Worm (Caenorhabditis elegans) whole organism, young adult: ENCODE measurements around the gene best-19.

Source experiments
- C06A6.2 ChIP-seq: fragments of 200-800 bp; sonication (Bioruptor generic); conservative IDR thresholded peaks from 2 replicates; pipeline ENCODE4 v1.3.6; 2022; ENCODE audit warnings: missing genetic modification characterization, missing compliant biosample characterization
- egrh-3 ChIP-seq: fragments of 200-800 bp; sonication (Bioruptor generic); IDR thresholded peaks from 2 replicates; pipeline ENCODE4 v1.3.6; 2022; ENCODE audit warnings: missing genetic modification reagents, missing genetic modification characterization, missing compliant biosample characterization
- pha-4 ChIP-seq: fragments of 150-350 bp; sonication (generic microtip); optimal IDR thresholded peaks from 2 replicates; lab custom pipeline; 2014; ENCODE audit warnings: missing biosample characterization, missing genetic modification reagents, missing genetic modification characterization
- sptf-2 ChIP-seq: fragments of 200-800 bp; sonication (Bioruptor generic); optimal IDR thresholded peaks from 2 replicates; lab custom pipeline; 2018; ENCODE audit warnings: mild to moderate bottlenecking, missing genetic modification characterization, missing compliant biosample characterization
- unc-62 ChIP-seq: fragments of 150-350 bp; optimal IDR thresholded peaks from 2 replicates; lab custom pipeline; 2014; ENCODE audit warnings: missing biosample characterization, missing genetic modification reagents, missing genetic modification characterization
- zim-3 ChIP-seq: sonication (generic microtip); optimal IDR thresholded peaks from 2 replicates; lab custom pipeline; 2017; ENCODE audit warnings: mild to moderate bottlenecking, missing genetic modification characterization, moderate library complexity, missing compliant biosample characterization

ce11 chrIV:291851-292367 is 8.5 kb downstream of the best-19 start:
- TF ChIP-seq sptf-2 (GFP tag; lab: Kevin White, UChicago) (no peak), pha-4 (peak; percentile 18), zim-3 (tag; lab: Kevin White, UChicago) (no peak), C06A6.2 (no peak; the same call in 1 of the 2 replicates), unc-62 (GFP tag; lab: Kevin White, UChicago) (peak; percentile 20), egrh-3 (GFP tag; lab: Robert Waterston, UW) (no peak)
